Worm (Caenorhabditis elegans): Measurements from ENCODE around the gene C27A7.8.
"Not testable (repeated sequence)": the region's sequence is repeated elsewhere in the genome, so short reads cannot be mapped to it uniquely, and the experiment has no call there.

Gene C27A7.8

DNA sequence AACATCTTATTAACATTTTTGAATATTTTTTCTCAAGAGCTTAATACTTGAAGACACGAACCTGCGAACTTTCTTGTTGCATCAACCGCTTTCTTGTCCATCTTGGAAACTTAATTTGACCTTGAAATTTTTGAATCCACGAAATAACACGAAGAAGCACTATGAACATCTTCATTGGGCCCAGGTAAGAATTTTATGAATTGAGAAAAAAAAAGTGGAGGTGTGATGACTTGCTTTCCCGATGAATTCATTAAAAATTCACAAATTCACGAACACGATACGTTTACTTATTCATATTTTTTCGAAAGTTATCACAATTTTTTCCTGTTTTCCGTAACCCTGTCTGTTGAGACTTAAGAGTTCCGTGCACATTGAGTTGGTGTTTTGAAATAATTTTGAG lies 22.3 kb upstream of the C27A7.8 start, which contains the start of gene C27A7.6:
TSS of gene C27A7.6 (minus strand) at position 101 of the 400 bp plus-strand sequence.
- TF ChIP-seq flt-1, T22C8.4, tab-1 (GFP tag; IDR thresholded peaks at IDR 0.05): not testable (repeated sequence)

DNA sequence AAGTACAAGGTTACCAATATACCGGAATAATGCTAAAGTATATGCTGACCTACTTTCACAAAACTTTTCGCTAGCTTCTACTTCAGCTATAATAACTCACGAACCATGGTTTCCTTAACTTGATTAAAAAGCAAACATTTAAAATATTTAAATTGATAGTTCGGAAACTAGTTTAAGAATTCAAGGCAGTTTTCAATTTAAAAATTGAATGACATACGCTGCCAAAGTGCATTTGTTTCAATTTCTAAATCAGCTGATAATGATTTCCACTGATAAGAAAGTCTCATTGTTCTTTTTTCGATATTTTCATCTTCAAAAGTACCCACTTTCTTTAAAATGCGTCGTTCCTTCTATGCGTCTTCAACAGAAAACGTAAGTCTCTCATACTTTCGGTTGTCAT lies 21.8 kb upstream of the C27A7.8 start, which contains the start of gene enpp-1:
TSS of gene enpp-1 (plus strand) at position 301 of the 400 bp plus-strand sequence.
- not testable (repeated sequence) for TF ChIP-seq cog-1 (tag; optimal IDR thresholded peaks at IDR 0.05); ref-1 (GFP tag; conservative IDR thresholded peaks at IDR 0.05); ztf-29 (GFP tag; IDR thresholded peaks at IDR 0.05)

DNA sequence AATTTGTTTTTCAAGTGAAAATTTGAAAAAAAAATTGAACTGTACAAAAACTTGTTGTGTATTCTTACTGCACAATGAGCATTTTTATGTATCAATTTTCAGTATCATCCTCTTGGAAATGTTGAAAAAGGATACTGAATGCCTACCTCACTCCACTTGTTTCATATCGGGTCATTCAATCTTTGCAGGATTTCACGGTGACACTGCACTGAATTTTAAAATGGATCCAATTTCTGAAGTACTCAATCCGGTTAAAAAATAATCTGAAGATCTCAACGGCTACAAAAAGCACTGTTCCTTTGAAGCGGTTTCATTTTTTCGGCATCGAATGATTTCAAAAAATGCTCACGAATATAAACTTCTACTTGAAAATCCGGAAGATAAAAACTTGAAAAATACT lies 15.0 kb upstream of the C27A7.8 start:
- TF ChIP-seq ztf-23 (GFP tag; IDR thresholded peaks at IDR 0.05) (no peak), ref-1 (GFP tag; conservative IDR thresholded peaks at IDR 0.05) (no peak), T22C8.4 (GFP tag; IDR thresholded peaks at IDR 0.05) (no peak), ztf-29 (GFP tag; IDR thresholded peaks at IDR 0.05) (no peak), tab-1 (GFP tag; IDR thresholded peaks at IDR 0.05) (no peak), klf-2 (GFP tag; conservative IDR thresholded peaks at IDR 0.05) (no peak), med-1 (GFP tag; optimal IDR thresholded peaks at IDR 0.05; ENCODE audit: insufficient read depth) (no peak), cog-1 (tag; optimal IDR thresholded peaks at IDR 0.05) (no peak), flt-1 (GFP tag; IDR thresholded peaks at IDR 0.05) (no peak)

DNA sequence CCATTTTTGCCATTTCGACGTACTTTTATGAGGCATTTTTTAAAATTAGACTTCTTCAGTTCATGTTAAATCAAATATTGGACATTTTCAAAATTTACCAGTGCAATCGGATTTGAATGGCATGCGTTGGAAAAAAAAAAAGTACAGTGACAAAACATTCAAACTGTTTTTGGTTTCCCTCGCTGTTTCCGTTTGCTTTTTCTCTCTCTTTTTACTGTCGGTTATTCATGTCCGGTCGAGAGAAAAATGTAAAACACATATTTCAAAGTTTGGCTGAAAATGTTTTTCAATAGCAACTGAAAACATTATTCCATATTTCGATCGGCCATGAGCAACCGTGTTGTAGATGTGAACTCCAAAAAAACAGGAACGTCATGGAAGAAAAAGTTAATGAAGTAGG lies 12.3 kb upstream of the C27A7.8 start, which contains the start of gene C27A7.3:
TSS of gene C27A7.3 (plus strand) at position 301 of the 400 bp plus-strand sequence.
- no peak for TF ChIP-seq ztf-23 (GFP tag; IDR thresholded peaks at IDR 0.05)
- TF ChIP-seq tab-1 (GFP tag; IDR thresholded peaks at IDR 0.05): no peak
- TF ChIP-seq flt-1 (GFP tag; IDR thresholded peaks at IDR 0.05): no peak
- TF ChIP-seq med-1 (GFP tag; optimal IDR thresholded peaks at IDR 0.05; ENCODE audit: insufficient read depth): no peak
- TF ChIP-seq ztf-29 (GFP tag; IDR thresholded peaks at IDR 0.05): no peak
- TF ChIP-seq ref-1 (GFP tag; conservative IDR thresholded peaks at IDR 0.05): no peak
- TF ChIP-seq cog-1 (tag; optimal IDR thresholded peaks at IDR 0.05): no peak
- no peak for TF ChIP-seq klf-2 (GFP tag; conservative IDR thresholded peaks at IDR 0.05)
- no peak for TF ChIP-seq T22C8.4 (GFP tag; IDR thresholded peaks at IDR 0.05)

DNA sequence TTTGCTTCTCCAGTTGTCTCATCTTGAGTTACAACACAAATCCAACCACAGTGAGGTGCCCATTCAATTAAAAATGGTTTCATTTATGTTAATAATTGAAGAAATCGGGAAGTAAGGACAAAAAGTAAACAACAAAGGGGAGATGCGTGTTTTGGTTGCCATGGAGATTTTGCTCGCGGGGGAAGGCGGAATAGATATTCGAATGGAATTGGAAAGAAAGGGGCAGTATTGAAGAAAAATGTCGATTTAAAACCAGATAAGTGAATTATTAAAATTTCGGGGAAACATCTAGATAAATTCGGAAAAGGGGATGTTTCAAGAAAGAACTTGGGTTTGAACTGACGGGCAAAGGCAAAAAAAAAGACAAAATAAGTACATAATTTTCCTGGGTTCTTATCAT lies 2.4 kb upstream of the C27A7.8 start, which contains the start of gene che-11:
TSS of gene che-11 (minus strand) at position 101 of the 400 bp plus-strand sequence.
- TF ChIP-seq ztf-23 (GFP tag; IDR thresholded peaks at IDR 0.05) (no peak), T22C8.4 (GFP tag; IDR thresholded peaks at IDR 0.05) (no peak), ref-1 (GFP tag; conservative IDR thresholded peaks at IDR 0.05) (no peak), flt-1 (GFP tag; IDR thresholded peaks at IDR 0.05) (no peak), ztf-29 (GFP tag; IDR thresholded peaks at IDR 0.05) (no peak), tab-1 (GFP tag; IDR thresholded peaks at IDR 0.05) (no peak), klf-2 (GFP tag; conservative IDR thresholded peaks at IDR 0.05) (no peak), cog-1 (tag; optimal IDR thresholded peaks at IDR 0.05) (no peak), med-1 (GFP tag; optimal IDR thresholded peaks at IDR 0.05; ENCODE audit: insufficient read depth) (no peak)

DNA sequence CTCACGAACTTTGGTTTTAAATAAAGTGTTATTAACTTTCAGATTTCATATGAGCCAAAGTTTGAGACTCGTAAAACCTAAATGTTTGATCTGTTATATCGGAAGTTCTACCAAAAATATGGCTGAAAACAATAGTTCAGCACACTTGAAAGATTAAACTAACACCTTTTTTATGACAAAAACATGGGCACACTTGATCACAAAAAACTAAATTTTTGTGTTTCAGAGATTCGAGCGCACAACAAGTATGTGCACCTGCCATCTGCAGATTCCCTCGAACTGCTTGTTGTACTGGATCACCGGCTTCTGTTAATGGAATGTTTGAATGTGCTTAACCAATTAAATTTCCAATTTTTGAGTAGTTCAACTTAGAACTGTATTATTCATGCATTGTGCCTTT lies 827 bp downstream of the C27A7.8 start:
- TF ChIP-seq ztf-29 (GFP tag; IDR thresholded peaks at IDR 0.05) (no peak), cog-1 (tag; optimal IDR thresholded peaks at IDR 0.05) (no peak), ref-1 (GFP tag; conservative IDR thresholded peaks at IDR 0.05) (no peak), tab-1 (GFP tag; IDR thresholded peaks at IDR 0.05) (no peak), med-1 (GFP tag; optimal IDR thresholded peaks at IDR 0.05; ENCODE audit: insufficient read depth) (no peak), klf-2 (GFP tag; conservative IDR thresholded peaks at IDR 0.05) (no peak)

DNA sequence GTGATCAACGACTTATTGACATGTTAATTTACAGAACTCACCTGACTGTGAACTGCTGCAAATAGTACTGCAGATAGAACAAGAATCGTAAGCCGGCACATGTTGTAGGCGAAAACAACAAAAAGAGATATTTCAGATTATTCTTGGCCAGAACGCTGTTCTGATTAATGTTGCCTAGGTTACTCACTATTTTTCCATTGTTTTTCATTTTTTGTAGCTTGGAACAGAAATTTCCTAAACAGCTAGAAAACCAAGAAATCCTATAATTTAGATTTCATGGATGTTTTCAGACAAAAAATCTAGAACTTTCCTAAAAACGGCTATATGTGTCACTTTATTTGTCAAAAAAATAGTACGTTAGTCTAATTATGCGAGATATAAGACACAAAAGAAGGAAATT lies 1.6 kb downstream of the C27A7.8 start, which contains the start of gene C27A7.9:
TSS of gene C27A7.9 (minus strand) at position 101 of the 400 bp plus-strand sequence.
- no peak for TF ChIP-seq klf-2 (GFP tag; conservative IDR thresholded peaks at IDR 0.05)
- no peak for TF ChIP-seq med-1 (GFP tag; optimal IDR thresholded peaks at IDR 0.05; ENCODE audit: insufficient read depth)
- TF ChIP-seq cog-1 (tag; optimal IDR thresholded peaks at IDR 0.05): no peak
- no peak for TF ChIP-seq ztf-23 (GFP tag; IDR thresholded peaks at IDR 0.05)
- TF ChIP-seq tab-1 (GFP tag; IDR thresholded peaks at IDR 0.05): no peak
- no peak for TF ChIP-seq ref-1 (GFP tag; conservative IDR thresholded peaks at IDR 0.05)
- no peak for TF ChIP-seq ztf-29 (GFP tag; IDR thresholded peaks at IDR 0.05)
- no peak for TF ChIP-seq T22C8.4 (GFP tag; IDR thresholded peaks at IDR 0.05)
- TF ChIP-seq flt-1 (GFP tag; IDR thresholded peaks at IDR 0.05): no peak

DNA sequence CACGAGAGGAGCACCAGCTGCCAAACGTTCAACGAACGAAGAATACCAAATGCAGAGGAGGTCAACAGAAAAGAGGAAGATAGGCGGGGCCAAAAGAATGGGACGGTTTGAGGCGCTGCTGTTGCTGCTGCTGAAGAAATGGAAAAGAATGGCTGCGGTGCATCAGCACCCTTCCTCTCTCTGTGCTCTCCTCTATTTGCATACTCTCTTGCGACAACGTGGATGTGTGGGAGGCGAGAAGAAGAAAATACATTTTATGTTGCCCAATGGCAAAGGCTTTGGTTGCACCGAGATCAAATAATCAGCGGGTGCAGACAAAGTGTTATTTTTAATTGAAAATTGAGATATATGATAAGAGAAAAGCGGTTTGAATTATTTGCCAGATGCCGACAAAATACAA lies 5.4 kb downstream of the C27A7.8 start:
- TF ChIP-seq T22C8.4 (GFP tag; IDR thresholded peaks at IDR 0.05) (no peak), klf-2 (GFP tag; conservative IDR thresholded peaks at IDR 0.05) (no peak), flt-1 (GFP tag; IDR thresholded peaks at IDR 0.05) (no peak)

DNA sequence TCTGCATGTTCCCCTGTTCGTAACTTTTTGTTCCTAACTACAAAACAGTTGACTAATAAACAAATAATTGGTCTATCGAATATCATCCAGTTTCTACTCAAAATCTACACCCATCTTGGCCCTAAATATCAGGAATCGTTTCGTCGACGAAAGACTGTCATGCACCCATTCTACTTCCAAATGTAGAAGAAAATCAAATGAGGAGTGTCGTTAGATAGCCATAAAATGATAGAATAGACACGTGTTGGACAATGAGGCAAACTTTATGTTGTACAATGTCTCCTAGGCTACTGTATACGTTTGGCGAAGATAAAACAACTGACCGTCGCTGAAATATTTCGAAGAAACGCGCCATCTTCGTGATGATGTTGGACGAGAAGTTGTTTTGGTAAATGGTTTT lies 7.0 kb downstream of the C27A7.8 start:
- TF ChIP-seq klf-2 (GFP tag; conservative IDR thresholded peaks at IDR 0.05) (no peak), flt-1 (GFP tag; IDR thresholded peaks at IDR 0.05) (no peak), T22C8.4 (GFP tag; IDR thresholded peaks at IDR 0.05) (no peak), med-1 (GFP tag; optimal IDR thresholded peaks at IDR 0.05; ENCODE audit: insufficient read depth) (no peak), tab-1 (GFP tag; IDR thresholded peaks at IDR 0.05) (no peak)

DNA sequence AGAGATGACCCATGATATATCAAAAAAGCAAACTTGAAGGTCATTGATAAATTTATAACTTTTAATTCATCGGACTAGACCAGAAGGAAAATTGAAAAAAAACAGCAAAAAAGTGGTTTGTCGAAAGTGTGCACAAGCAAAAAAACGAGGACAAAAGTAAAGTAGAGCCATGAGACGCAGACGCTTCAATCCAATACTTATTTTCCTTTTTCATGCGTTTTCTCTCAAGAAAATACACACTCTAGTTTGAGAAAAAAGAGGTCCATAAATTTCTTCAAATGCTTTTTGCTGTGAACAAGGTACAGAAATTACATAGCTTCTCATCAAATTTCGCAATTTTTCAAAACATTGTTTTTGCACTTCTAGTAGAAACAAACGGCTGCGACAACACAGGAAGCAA lies 8.2 kb downstream of the C27A7.8 start:
- TF ChIP-seq ztf-29 (GFP tag; IDR thresholded peaks at IDR 0.05) (no peak), T22C8.4 (GFP tag; IDR thresholded peaks at IDR 0.05) (no peak), ztf-23 (GFP tag; IDR thresholded peaks at IDR 0.05) (no peak), ref-1 (GFP tag; conservative IDR thresholded peaks at IDR 0.05) (no peak), klf-2 (GFP tag; conservative IDR thresholded peaks at IDR 0.05) (no peak), cog-1 (tag; optimal IDR thresholded peaks at IDR 0.05) (no peak)

DNA sequence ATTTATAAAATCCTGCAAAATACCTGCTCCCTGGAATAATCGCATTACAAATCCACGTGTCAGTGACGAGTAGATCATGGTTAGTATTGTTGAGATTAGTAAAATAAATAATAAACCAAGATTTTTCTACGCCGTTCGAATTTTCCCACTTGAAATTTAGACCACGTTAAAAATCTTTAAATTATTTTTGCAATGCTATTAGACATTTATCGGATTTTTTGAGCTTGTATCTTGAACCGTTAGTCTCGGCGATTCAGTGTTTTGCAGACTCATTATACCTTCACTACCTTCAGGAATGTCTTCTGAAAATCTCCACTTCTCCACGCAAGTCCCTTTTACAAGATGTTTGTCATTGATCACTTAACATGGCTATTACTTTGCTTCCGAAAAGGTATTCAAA lies 9.3 kb downstream of the C27A7.8 start, which contains the start of gene C27A7.5:
TSS of gene C27A7.5 (minus strand) at position 101 of the 400 bp plus-strand sequence.
- no peak for TF ChIP-seq cog-1 (tag; optimal IDR thresholded peaks at IDR 0.05)
- TF ChIP-seq med-1 (GFP tag; optimal IDR thresholded peaks at IDR 0.05; ENCODE audit: insufficient read depth): no peak
- no peak for TF ChIP-seq ref-1 (GFP tag; conservative IDR thresholded peaks at IDR 0.05)
- TF ChIP-seq flt-1 (GFP tag; IDR thresholded peaks at IDR 0.05): no peak
- no peak for TF ChIP-seq ztf-29 (GFP tag; IDR thresholded peaks at IDR 0.05)
- no peak for TF ChIP-seq klf-2 (GFP tag; conservative IDR thresholded peaks at IDR 0.05)
- TF ChIP-seq tab-1 (GFP tag; IDR thresholded peaks at IDR 0.05): no peak

All from whole organism, midembryonic.